Worm (Caenorhabditis elegans) whole organism, midembryonic: ENCODE results near the gene F54B11.5.
A peak's percentile ranks its signal among the peaks of the same experiment; 100 is the strongest.

ENCODE experiments used
- T22C8.4 ChIP-seq: fragments of 200-800 bp; sonication (Bioruptor generic); IDR thresholded peaks from 2 replicates; pipeline ENCODE4 v1.3.6; 2022; ENCODE audit warnings: missing genetic modification characterization, missing compliant biosample characterization
- cog-1 ChIP-seq: sonication (generic microtip); optimal IDR thresholded peaks from 2 replicates; lab custom pipeline; 2016; ENCODE audit warnings: missing genetic modification characterization, missing compliant biosample characterization
- flt-1 ChIP-seq: fragments of 200-800 bp; sonication (Bioruptor generic); IDR thresholded peaks from 2 replicates; pipeline ENCODE4 v1.3.6; 2022; ENCODE audit warnings: missing genetic modification characterization, missing compliant biosample characterization
- klf-2 ChIP-seq: fragments of 200-800 bp; sonication (Bioruptor generic); conservative IDR thresholded peaks from 2 replicates; pipeline ENCODE4 v1.3.6; 2022; ENCODE audit warnings: missing genetic modification reagents, missing genetic modification characterization, missing compliant biosample characterization
- med-1 ChIP-seq: sonication (generic microtip); optimal IDR thresholded peaks from 2 replicates; lab custom pipeline; 2017; ENCODE audit warnings: missing genetic modification characterization, mild to moderate bottlenecking, missing compliant biosample characterization, antibody characterized with exemption, missing genetic modification reagents; ENCODE audit not compliant: insufficient read depth
- ref-1 ChIP-seq: fragments of 200-800 bp; sonication (Bioruptor generic); conservative IDR thresholded peaks from 2 replicates; pipeline ENCODE4 v1.3.6; 2022; ENCODE audit warnings: missing genetic modification reagents, missing genetic modification characterization, missing compliant biosample characterization
- tab-1 ChIP-seq: fragments of 200-800 bp; sonication (Bioruptor generic); IDR thresholded peaks from 2 replicates; pipeline ENCODE4 v1.3.6; 2022; ENCODE audit warnings: missing genetic modification characterization, missing compliant biosample characterization
- ztf-23 ChIP-seq: fragments of 200-800 bp; sonication (Bioruptor generic); IDR thresholded peaks from 2 replicates; pipeline ENCODE4 v1.3.6; 2022; ENCODE audit warnings: missing genetic modification reagents, missing genetic modification characterization, missing compliant biosample characterization
- ztf-29 ChIP-seq: fragments of 200-800 bp; sonication (Bioruptor generic); IDR thresholded peaks from 2 replicates; pipeline ENCODE4 v1.3.6; 2022; ENCODE audit warnings: missing genetic modification reagents, missing genetic modification characterization, missing compliant biosample characterization

F54B11.5 gene

ce11 chrX:13621628-13622027, 25.8 kb upstream of the F54B11.5 start, which contains the start of gene Y12A6A.1:
TSS of gene Y12A6A.1 (minus strand) at chrX:13621728.
- no peak for TF ChIP-seq ztf-23 (GFP tag; lab: Robert Waterston, UW)
- no peak for TF ChIP-seq T22C8.4 (GFP tag; lab: Robert Waterston, UW)
- no peak for TF ChIP-seq ztf-29
- TF ChIP-seq tab-1 (GFP tag; lab: Robert Waterston, UW) = no peak
- TF ChIP-seq flt-1 (GFP tag; lab: Robert Waterston, UW) = no peak
- no peak for TF ChIP-seq klf-2 (GFP tag; lab: Robert Waterston, UW)
- no peak for TF ChIP-seq cog-1 (tag; lab: Kevin White, UChicago)
- no peak for TF ChIP-seq med-1 (GFP tag; lab: Kevin White, UChicago)
- no peak for TF ChIP-seq ref-1 (GFP tag; lab: Robert Waterston, UW)

- TF ChIP-seq ztf-29 (no peak), flt-1 (GFP tag; lab: Robert Waterston, UW) (no peak), T22C8.4 (GFP tag; lab: Robert Waterston, UW) (no peak), tab-1 (GFP tag; lab: Robert Waterston, UW) (no peak), klf-2 (GFP tag; lab: Robert Waterston, UW) (no peak), ref-1 (GFP tag; lab: Robert Waterston, UW) (no peak), ztf-23 (GFP tag; lab: Robert Waterston, UW) (no peak), med-1 (GFP tag; lab: Kevin White, UChicago) (no peak), cog-1 (tag; lab: Kevin White, UChicago) (no peak)
Measured at ce11 chrX:13618574-13618973, 22.7 kb upstream of the F54B11.5 start, which contains the start of gene nlp-53. TSS of gene nlp-53 (plus strand) at chrX:13618874.

DNA sequence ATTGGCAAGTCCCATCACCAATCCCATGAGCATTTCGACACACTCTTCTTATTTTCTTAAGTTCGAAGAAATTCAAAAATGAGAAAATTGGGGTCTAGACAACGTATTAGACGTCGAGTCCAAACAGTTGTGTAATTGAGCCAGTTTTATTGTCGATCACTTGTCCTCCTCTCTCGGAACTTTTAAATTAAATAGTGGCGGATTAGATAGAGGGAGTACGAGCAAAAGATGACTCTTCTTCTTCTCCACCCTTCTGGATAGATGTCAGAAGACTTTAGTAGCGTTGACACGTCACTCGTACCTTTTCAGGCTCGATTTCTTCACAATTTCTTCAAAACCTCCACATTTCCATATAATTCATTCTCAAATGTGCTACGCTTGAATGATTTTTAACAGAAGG, 19.3 kb upstream of the F54B11.5 start:
- TF ChIP-seq flt-1 (GFP tag; lab: Robert Waterston, UW) (no peak), med-1 (GFP tag; lab: Kevin White, UChicago) (no peak), ref-1 (GFP tag; lab: Robert Waterston, UW) (no peak), T22C8.4 (GFP tag; lab: Robert Waterston, UW) (no peak), cog-1 (tag; lab: Kevin White, UChicago) (no peak), ztf-23 (GFP tag; lab: Robert Waterston, UW) (no peak), tab-1 (GFP tag; lab: Robert Waterston, UW) (no peak)

DNA sequence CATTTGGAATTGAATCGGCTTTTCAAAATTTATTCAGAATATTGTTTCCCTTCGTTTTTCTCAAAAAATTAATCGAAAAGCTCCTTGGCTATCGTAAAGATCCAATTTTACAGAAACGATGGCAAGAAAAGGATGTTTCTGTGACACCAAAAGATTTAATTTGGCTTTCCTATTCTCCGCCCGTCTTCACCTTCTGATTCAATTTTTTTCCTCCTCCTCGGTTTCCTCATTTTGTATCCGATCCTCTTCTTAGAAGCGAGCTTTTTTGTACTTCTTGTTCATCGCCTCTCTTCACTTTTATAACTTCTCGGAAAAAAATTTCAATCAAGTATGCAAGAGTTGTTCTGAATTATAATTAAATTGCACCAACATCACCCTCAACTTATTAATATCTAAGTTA, 14.2 kb upstream of the F54B11.5 start:
- TF ChIP-seq ref-1 (GFP tag; lab: Robert Waterston, UW) = no peak
- no peak for TF ChIP-seq tab-1 (GFP tag; lab: Robert Waterston, UW)
- no peak for TF ChIP-seq T22C8.4 (GFP tag; lab: Robert Waterston, UW)
- no peak for TF ChIP-seq ztf-29
- no peak for TF ChIP-seq klf-2 (GFP tag; lab: Robert Waterston, UW)
- TF ChIP-seq cog-1 (tag; lab: Kevin White, UChicago) = no peak
- TF ChIP-seq med-1 (GFP tag; lab: Kevin White, UChicago) = no peak
- no peak for TF ChIP-seq ztf-23 (GFP tag; lab: Robert Waterston, UW)
- no peak for TF ChIP-seq flt-1 (GFP tag; lab: Robert Waterston, UW)

ce11 chrX:13605854-13606253, 10.0 kb upstream of the F54B11.5 start:
- TF ChIP-seq cog-1 (tag; lab: Kevin White, UChicago) = no peak
- TF ChIP-seq ref-1 (GFP tag; lab: Robert Waterston, UW) = no peak
- TF ChIP-seq ztf-23 (GFP tag; lab: Robert Waterston, UW) = no peak
- TF ChIP-seq tab-1 (GFP tag; lab: Robert Waterston, UW) = no peak
- no peak for TF ChIP-seq flt-1 (GFP tag; lab: Robert Waterston, UW)
- TF ChIP-seq med-1 (GFP tag; lab: Kevin White, UChicago) = no peak
- no peak for TF ChIP-seq ztf-29

ce11 chrX:13604946-13605617, 9.2 kb upstream of the F54B11.5 start, which contains the start of gene F54B11.9:
TSS of gene F54B11.9 (plus strand) at chrX:13605567.
- TF ChIP-seq ztf-29 (no peak), med-1 (GFP tag; lab: Kevin White, UChicago) (no peak), tab-1 (GFP tag; lab: Robert Waterston, UW) (no peak), cog-1 (tag; lab: Kevin White, UChicago) (no peak), ztf-23 (GFP tag; lab: Robert Waterston, UW) (no peak)

DNA sequence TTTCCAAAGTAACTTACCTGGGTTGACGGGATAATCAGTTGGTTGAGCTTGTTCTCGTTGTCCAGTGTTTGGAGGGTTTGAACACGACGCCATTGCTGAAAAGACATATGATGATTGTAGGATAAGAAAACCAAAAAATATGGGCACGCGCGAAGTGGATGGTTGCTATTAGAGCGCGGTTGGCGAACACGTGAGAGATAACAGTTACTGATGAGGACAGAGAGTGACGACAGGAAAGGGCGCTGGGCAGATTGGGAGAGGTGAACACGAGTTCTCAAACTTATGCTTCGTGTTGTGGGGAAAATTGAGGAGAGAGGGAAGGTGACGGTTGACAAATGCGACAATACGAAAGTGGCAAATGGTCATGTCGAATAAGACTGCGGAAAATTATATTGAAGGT, 8.0 kb upstream of the F54B11.5 start, which contains the start of gene F54B11.8:
Gene F54B11.8 (minus strand): TSS at position 101 of the 400 bp plus-strand sequence.
- TF ChIP-seq ztf-23 (GFP tag; lab: Robert Waterston, UW) = no peak
- no peak for TF ChIP-seq tab-1 (GFP tag; lab: Robert Waterston, UW)
- TF ChIP-seq ref-1 (GFP tag; lab: Robert Waterston, UW) = no peak
- TF ChIP-seq cog-1 (tag; lab: Kevin White, UChicago) = no peak
- no peak for TF ChIP-seq T22C8.4 (GFP tag; lab: Robert Waterston, UW)

DNA sequence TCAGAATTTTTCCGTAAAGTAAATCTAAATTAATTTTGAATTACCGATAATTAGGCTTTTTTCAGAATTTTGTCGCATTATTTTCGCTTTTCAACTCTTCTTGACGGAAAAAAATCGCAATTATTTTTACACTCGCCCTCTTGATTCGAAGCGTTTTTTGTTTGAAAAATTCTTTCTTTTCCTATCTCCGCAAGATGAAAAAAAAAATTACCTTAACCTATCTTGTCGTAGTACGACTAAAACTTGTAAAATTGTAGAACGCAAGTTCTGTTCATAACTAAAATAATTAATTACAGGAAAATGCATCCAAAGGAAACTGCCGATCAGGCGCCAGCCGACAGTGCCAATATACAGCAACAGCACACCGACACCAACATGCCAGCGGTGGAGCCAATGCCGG, 4.3 kb upstream of the F54B11.5 start, which contains the start of gene F54B11.7:
Gene F54B11.7 (plus strand): TSS at position 301 of the 400 bp plus-strand sequence.
- TF ChIP-seq ztf-29 (no peak), klf-2 (GFP tag; lab: Robert Waterston, UW) (no peak), ztf-23 (GFP tag; lab: Robert Waterston, UW) (no peak), med-1 (GFP tag; lab: Kevin White, UChicago) (no peak), cog-1 (tag; lab: Kevin White, UChicago) (no peak), ref-1 (GFP tag; lab: Robert Waterston, UW) (no peak), flt-1 (GFP tag; lab: Robert Waterston, UW) (no peak), tab-1 (GFP tag; lab: Robert Waterston, UW) (no peak), T22C8.4 (GFP tag; lab: Robert Waterston, UW) (no peak)

ce11 chrX:13598021-13598499, 2.2 kb upstream of the F54B11.5 start, which contains the start of gene bra-1:
TSS of gene bra-1 (plus strand) at chrX:13598449.
- TF ChIP-seq cog-1 (tag; lab: Kevin White, UChicago) (peak; percentile 19), med-1 (GFP tag; lab: Kevin White, UChicago) (no peak), T22C8.4 (GFP tag; lab: Robert Waterston, UW) (no peak), ztf-23 (GFP tag; lab: Robert Waterston, UW) (peak; percentile 53; the same call in 1 of the 2 replicates), ref-1 (GFP tag; lab: Robert Waterston, UW) (no peak), tab-1 (GFP tag; lab: Robert Waterston, UW) (no peak), flt-1 (GFP tag; lab: Robert Waterston, UW) (peak; percentile 63), klf-2 (GFP tag; lab: Robert Waterston, UW) (no peak), ztf-29 (no peak)
